Worm (Caenorhabditis elegans) whole organism, mixed stage, embryonic: ENCODE results near the gene Y41C4A.11.

Experiments used
- M03D4.4 ChIP-seq: sonication (generic microtip); optimal IDR thresholded peaks from 2 replicates; lab custom pipeline; 2017; ENCODE audit warnings: mild to moderate bottlenecking, missing genetic modification characterization, missing compliant biosample characterization
- bed-3 ChIP-seq: fragments of 200-800 bp; sonication (Bioruptor generic); optimal IDR thresholded peaks from 3 replicates; lab custom pipeline; 2018; ENCODE audit warnings: mild to moderate bottlenecking, missing genetic modification characterization, moderate library complexity, missing compliant biosample characterization
- blmp-1 ChIP-seq: fragments of 150-350 bp; optimal IDR thresholded peaks from 2 replicates; lab custom pipeline; 2014; ENCODE audit warnings: missing biosample characterization, missing genetic modification characterization
- ceh-39 ChIP-seq: fragments of 150-350 bp; optimal IDR thresholded peaks from 2 replicates; lab custom pipeline; 2014; ENCODE audit warnings: missing biosample characterization, missing genetic modification characterization
- ceh-43 ChIP-seq: fragments of 200-800 bp; sonication (Bioruptor generic); optimal IDR thresholded peaks from 2 replicates; lab custom pipeline; 2018; ENCODE audit warnings: mild to moderate bottlenecking, missing genetic modification characterization, moderate library complexity, missing compliant biosample characterization
- ceh-83 ChIP-seq: fragments of 200-800 bp; sonication (Bioruptor generic); optimal IDR thresholded peaks from 2 replicates; lab custom pipeline; 2018; ENCODE audit warnings: mild to moderate bottlenecking, missing genetic modification characterization, missing compliant biosample characterization
- cnd-1 ChIP-seq: fragments of 200-800 bp; sonication (Bioruptor generic); optimal IDR thresholded peaks from 2 replicates; lab custom pipeline; 2018; ENCODE audit warnings: mild to moderate bottlenecking, missing genetic modification characterization, missing compliant biosample characterization
- drap-1 ChIP-seq: fragments of 200-800 bp; sonication (Bioruptor generic); optimal IDR thresholded peaks from 3 replicates; lab custom pipeline; 2018; ENCODE audit warnings: mild to moderate bottlenecking, missing genetic modification characterization, missing compliant biosample characterization
- elt-1 ChIP-seq: sonication (generic microtip); optimal IDR thresholded peaks from 2 replicates; lab custom pipeline; 2017; ENCODE audit warnings: missing genetic modification characterization, mild to moderate bottlenecking, missing compliant biosample characterization, antibody characterized with exemption, moderate library complexity, borderline replicate concordance; ENCODE audit not compliant: insufficient read depth
- elt-3 ChIP-seq: fragments of 150-350 bp; optimal IDR thresholded peaks from 2 replicates; lab custom pipeline; 2014; ENCODE audit warnings: missing biosample characterization, missing genetic modification characterization
- flh-1 ChIP-seq: fragments of 200-800 bp; sonication (Bioruptor generic); optimal IDR thresholded peaks from 2 replicates; lab custom pipeline; 2018; ENCODE audit warnings: mild to moderate bottlenecking, missing genetic modification characterization, moderate library complexity, missing compliant biosample characterization
- ham-2 ChIP-seq: fragments of 200-800 bp; sonication (Bioruptor generic); optimal IDR thresholded peaks from 2 replicates; lab custom pipeline; 2018; ENCODE audit warnings: mild to moderate bottlenecking, missing genetic modification characterization, missing compliant biosample characterization
- lin-13 ChIP-seq: fragments of 150-350 bp; optimal IDR thresholded peaks from 2 replicates; lab custom pipeline; 2014; ENCODE audit warnings: missing biosample characterization, missing genetic modification characterization
- lin-32 ChIP-seq: fragments of 200-800 bp; sonication (Bioruptor generic); optimal IDR thresholded peaks from 2 replicates; lab custom pipeline; 2018; ENCODE audit warnings: mild to moderate bottlenecking, missing genetic modification characterization, missing compliant biosample characterization
- lsy-2 ChIP-seq: fragments of 150-350 bp; optimal IDR thresholded peaks from 2 replicates; lab custom pipeline; 2014; ENCODE audit warnings: missing biosample characterization, missing genetic modification characterization
- mep-1 ChIP-seq: fragments of 150-350 bp; optimal IDR thresholded peaks from 2 replicates; lab custom pipeline; 2017; ENCODE audit warnings: missing biosample characterization, missing genetic modification reagents, missing genetic modification characterization, inconsistent platforms
- mls-2 ChIP-seq: sonication (generic microtip); optimal IDR thresholded peaks from 2 replicates; lab custom pipeline; 2016; ENCODE audit warnings: mild to moderate bottlenecking, missing genetic modification characterization, moderate library complexity, missing compliant biosample characterization
- nhr-12 ChIP-seq: fragments of 150-350 bp; optimal IDR thresholded peaks from 2 replicates; lab custom pipeline; 2014; ENCODE audit warnings: missing biosample characterization, missing genetic modification characterization
- nhr-2 ChIP-seq: fragments of 150-350 bp; optimal IDR thresholded peaks from 2 replicates; lab custom pipeline; 2014; ENCODE audit warnings: missing biosample characterization, missing genetic modification characterization
- nhr-237 ChIP-seq: fragments of 150-350 bp; optimal IDR thresholded peaks from 2 replicates; lab custom pipeline; 2014; ENCODE audit warnings: missing biosample characterization, missing genetic modification characterization
- nhr-28 ChIP-seq: fragments of 150-350 bp; optimal IDR thresholded peaks from 2 replicates; lab custom pipeline; 2014; ENCODE audit warnings: missing biosample characterization, missing genetic modification characterization
- nhr-76 ChIP-seq: sonication (generic microtip); optimal IDR thresholded peaks from 2 replicates; lab custom pipeline; 2017; ENCODE audit warnings: missing biosample characterization, missing genetic modification characterization
- pha-4 ChIP-seq: fragments of 150-350 bp; optimal IDR thresholded peaks from 2 replicates; lab custom pipeline; 2018; ENCODE audit warnings: missing biosample characterization, missing genetic modification reagents, missing genetic modification characterization
- sem-2 ChIP-seq: fragments of 200-800 bp; sonication (Bioruptor generic); optimal IDR thresholded peaks from 2 replicates; lab custom pipeline; 2018; ENCODE audit warnings: mild to moderate bottlenecking, missing genetic modification characterization, missing compliant biosample characterization
- snpc-4 ChIP-seq: fragments of 150-350 bp; optimal IDR thresholded peaks from 2 replicates; lab custom pipeline; 2014; ENCODE audit warnings: missing biosample characterization, missing genetic modification characterization
- sptf-1 ChIP-seq: sonication (generic microtip); optimal IDR thresholded peaks from 2 replicates; lab custom pipeline; 2017; ENCODE audit warnings: mild to moderate bottlenecking, missing genetic modification characterization, moderate library complexity, missing compliant biosample characterization
- tbx-8 ChIP-seq: fragments of 200-800 bp; sonication (Bioruptor generic); optimal IDR thresholded peaks from 2 replicates; lab custom pipeline; 2018; ENCODE audit warnings: mild to moderate bottlenecking, missing genetic modification characterization, moderate library complexity, missing compliant biosample characterization
- unc-39 ChIP-seq: fragments of 150-350 bp; optimal IDR thresholded peaks from 2 replicates; lab custom pipeline; 2014; ENCODE audit warnings: missing biosample characterization, missing genetic modification characterization
- unc-62 ChIP-seq: fragments of 150-350 bp; optimal IDR thresholded peaks from 2 replicates; lab custom pipeline; 2014; ENCODE audit warnings: missing biosample characterization, missing genetic modification reagents, missing genetic modification characterization
- zip-8 ChIP-seq: fragments of 150-350 bp; optimal IDR thresholded peaks from 2 replicates; lab custom pipeline; 2014; ENCODE audit warnings: missing biosample characterization, missing genetic modification characterization
- ztf-11 ChIP-seq: fragments of 150-350 bp; optimal IDR thresholded peaks from 2 replicates; lab custom pipeline; 2014; ENCODE audit warnings: missing biosample characterization, missing genetic modification characterization

Y41C4A.11 gene

DNA sequence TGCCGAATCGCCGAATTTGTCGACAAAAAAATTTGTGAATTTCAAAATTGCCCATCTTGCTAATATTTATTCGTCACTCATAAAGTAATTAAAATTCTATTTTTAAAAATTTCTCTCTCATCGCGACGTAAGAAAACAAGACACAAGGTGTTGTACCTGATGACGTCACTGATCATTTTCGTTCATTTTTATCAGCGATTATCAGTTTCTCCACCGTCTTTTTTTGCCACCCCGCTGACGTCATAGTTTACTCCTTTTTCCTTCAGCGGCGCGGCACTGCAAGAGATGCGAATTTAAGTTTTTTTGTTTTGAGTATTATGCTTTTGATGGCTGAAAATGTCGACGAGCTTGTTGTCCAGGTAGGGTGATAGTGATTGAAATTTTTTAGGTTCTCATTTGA lies 34.9 kb upstream of the Y41C4A.11 start:
- TF ChIP-seq blmp-1 (tag; lab: Kevin White, UChicago) (no peak), lin-13 (tag; lab: Kevin White, UChicago) (no peak), zip-8 (tag; lab: Kevin White, UChicago) (peak; percentile 70)

DNA sequence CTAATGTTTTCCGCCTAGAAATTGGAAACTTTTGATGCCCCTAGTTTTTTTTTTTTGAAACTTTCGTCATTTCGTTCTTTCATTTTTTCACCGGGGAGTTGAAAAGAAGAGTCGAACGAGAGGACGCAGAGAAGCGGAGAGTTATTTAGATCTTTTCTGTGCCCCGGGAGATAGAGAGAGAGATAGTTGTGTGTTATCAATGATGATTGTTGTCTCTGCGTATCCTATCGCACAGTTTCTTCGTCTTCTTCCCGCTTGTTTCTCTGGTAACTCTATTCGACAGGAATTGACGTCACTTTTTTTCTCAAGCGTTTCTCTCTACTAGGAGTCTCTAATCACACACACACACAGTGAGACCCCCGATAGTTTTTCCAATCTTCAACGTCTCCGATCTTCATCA lies 30.4 kb upstream of the Y41C4A.11 start:
- TF ChIP-seq elt-1 = peak; percentile 78
- TF ChIP-seq elt-3 (tag; lab: Kevin White, UChicago) = peak; percentile 68
- no peak for TF ChIP-seq M03D4.4 (tag; lab: Kevin White, UChicago)

DNA sequence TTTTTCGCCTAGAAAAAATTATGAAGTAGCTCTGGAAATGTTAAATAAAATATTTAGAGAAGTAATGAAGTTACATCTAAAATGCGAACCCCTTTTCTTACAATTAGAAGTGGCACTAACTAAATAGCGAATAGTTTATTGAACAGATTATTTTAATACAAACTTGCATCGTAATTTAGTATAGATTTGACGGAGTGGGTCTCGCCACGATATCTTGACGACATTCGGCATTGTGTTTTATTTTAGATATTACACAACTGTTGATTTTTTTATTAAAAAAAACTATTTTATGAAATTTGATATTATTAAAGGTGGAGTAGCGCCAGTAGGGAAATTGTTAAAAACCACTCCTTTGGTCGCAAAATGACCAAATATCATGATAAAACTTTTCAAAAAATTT lies 29.8 kb upstream of the Y41C4A.11 start:
- TF ChIP-seq nhr-28 (tag; lab: Kevin White, UChicago) = no peak
- TF ChIP-seq lin-32 (GFP tag; lab: Kevin White, UChicago) = no peak
- no peak for TF ChIP-seq flh-1
- TF ChIP-seq lin-13 (tag; lab: Kevin White, UChicago) = no peak
- no peak for TF ChIP-seq ceh-39
- TF ChIP-seq mep-1 (tag; lab: Kevin White, UChicago) = no peak
- TF ChIP-seq tbx-8 (GFP tag; lab: Kevin White, UChicago) = no peak
- no peak for TF ChIP-seq snpc-4 (tag; lab: Kevin White, UChicago)

DNA sequence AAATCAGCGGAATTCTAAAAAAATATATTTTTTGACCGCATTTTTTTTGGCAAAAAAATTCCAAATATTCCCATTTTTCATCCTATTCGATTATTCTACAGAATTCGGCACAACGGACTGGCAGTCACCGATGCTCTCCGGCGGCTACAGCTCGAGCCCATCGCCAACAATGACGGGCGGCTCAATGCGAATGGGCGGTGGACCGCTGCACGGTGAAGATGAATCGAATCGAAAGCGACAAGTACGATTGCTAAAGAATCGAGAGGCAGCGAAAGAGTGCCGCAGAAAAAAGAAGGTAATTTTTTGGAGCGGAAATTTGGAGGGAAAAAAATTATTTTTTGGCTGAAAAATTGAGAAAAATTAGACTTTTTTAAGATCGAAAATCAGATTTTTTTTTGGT lies 27.3 kb upstream of the Y41C4A.11 start:
- TF ChIP-seq nhr-2 (tag; lab: Kevin White, UChicago) (no peak), blmp-1 (tag; lab: Kevin White, UChicago) (no peak), M03D4.4 (tag; lab: Kevin White, UChicago) (no peak), sptf-1 (no peak)

DNA sequence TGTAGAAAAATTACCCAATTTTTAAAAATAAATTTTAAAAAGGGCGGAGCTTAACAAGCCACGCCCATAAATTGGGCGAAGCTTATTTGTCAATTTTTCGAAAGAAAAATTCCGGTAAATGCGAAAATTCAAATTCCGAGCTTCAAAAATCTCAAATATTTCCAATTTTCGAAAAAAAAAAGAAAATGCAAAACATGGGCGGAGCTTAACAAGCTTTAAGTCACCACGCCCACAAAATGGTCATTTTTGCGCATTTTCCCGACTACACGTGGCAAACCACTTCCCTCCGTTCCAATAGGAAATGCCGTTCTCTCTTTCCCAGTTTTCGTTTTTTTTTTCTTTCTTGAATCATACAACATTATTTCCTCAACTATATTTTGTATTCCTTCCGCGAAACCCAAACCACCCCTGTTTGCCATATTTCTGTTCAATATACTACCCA lies 25.1 kb upstream of the Y41C4A.11 start:
- TF ChIP-seq nhr-2 (tag; lab: Kevin White, UChicago) = no peak
- no peak for TF ChIP-seq ceh-83 (GFP tag; lab: Kevin White, UChicago)
- TF ChIP-seq ham-2 = no peak
- no peak for TF ChIP-seq mls-2 (tag; lab: Kevin White, UChicago)
- TF ChIP-seq zip-8 (tag; lab: Kevin White, UChicago) = no peak
- no peak for TF ChIP-seq sptf-1
- TF ChIP-seq elt-1 = no peak
- no peak for TF ChIP-seq snpc-4 (tag; lab: Kevin White, UChicago)
- no peak for TF ChIP-seq sem-2 (GFP tag; lab: Kevin White, UChicago)
- TF ChIP-seq unc-62 (GFP tag; lab: Kevin White, UChicago) = no peak
- no peak for TF ChIP-seq bed-3 (GFP tag; lab: Kevin White, UChicago)
- no peak for TF ChIP-seq ztf-11
- no peak for TF ChIP-seq ceh-39
- TF ChIP-seq M03D4.4 (tag; lab: Kevin White, UChicago) = no peak
- no peak for TF ChIP-seq nhr-12
- TF ChIP-seq nhr-76 (tag; lab: Kevin White, UChicago) = no peak
- TF ChIP-seq unc-39 = no peak
- no peak for TF ChIP-seq lsy-2 (tag; lab: Kevin White, UChicago)
- TF ChIP-seq, all 35 proteins: peak for 0

- TF ChIP-seq elt-1 (no peak), snpc-4 (tag; lab: Kevin White, UChicago) (no peak)
Measured at ce11 chrIII:11694975-11695374, 24.7 kb upstream of the Y41C4A.11 start, which contains the start of gene Y41C4A.22. Gene Y41C4A.22 (plus strand): TSS chrIII:11695275.

- TF ChIP-seq pha-4 (no peak), elt-1 (no peak), unc-39 (no peak), ceh-39 (no peak), ham-2 (no peak), nhr-237 (tag; lab: Kevin White, UChicago) (no peak), blmp-1 (tag; lab: Kevin White, UChicago) (no peak), cnd-1 (tag; lab: Kevin White, UChicago) (no peak), drap-1 (GFP tag; lab: Kevin White, UChicago) (no peak), ceh-43 (GFP tag; lab: Kevin White, UChicago) (no peak), mls-2 (tag; lab: Kevin White, UChicago) (no peak), nhr-12 (no peak)
Measured at ce11 chrIII:11696273-11696672, 23.4 kb upstream of the Y41C4A.11 start, which contains the start of gene Y41C4A.6. Gene Y41C4A.6 (plus strand): TSS chrIII:11696573.
